Worm (Caenorhabditis elegans): Measurements from ENCODE around the gene K11H12.10.

K11H12.10 gene

DNA sequence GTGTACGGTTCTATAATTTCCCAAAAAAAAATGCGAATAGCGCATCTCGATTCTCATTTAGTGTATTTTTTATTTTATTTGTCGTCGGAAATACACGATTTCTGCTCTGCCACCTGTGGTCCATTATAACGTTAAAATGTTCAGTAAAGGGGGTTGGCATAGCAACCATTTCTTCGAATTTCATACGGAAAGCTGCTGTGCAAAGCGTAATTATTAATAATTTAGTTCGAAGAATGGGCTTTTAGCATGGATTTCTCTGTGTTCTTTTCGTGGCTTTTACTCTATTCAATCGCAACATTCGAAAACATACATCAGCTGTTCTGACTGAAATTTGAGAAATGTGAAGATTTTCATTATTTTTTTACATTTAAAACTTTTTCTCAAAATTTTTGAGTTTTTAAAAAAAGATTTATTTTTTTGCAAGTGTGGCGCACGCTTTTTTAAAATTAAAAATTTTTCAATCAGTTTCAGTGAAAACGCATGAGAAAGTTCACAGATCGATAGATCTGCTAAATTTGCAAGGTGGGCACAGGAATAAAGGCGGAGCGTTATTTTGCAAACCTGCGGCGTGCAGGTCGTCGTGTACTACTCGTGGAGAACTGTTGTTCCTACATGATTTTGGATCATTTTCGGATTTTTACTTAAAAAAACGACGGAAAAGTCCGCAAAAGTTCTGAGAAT lies 17.2 kb upstream of the K11H12.10 start:
- TF ChIP-seq elt-2 (tag; optimal IDR thresholded peaks at IDR 0.05) (peak; percentile 6), ceh-82 (tag; optimal IDR thresholded peaks at IDR 0.05) (no peak), egl-27 (tag; optimal IDR thresholded peaks at IDR 0.05) (no peak), pha-4 (tag; optimal IDR thresholded peaks at IDR 0.05) (peak; percentile 28)

DNA sequence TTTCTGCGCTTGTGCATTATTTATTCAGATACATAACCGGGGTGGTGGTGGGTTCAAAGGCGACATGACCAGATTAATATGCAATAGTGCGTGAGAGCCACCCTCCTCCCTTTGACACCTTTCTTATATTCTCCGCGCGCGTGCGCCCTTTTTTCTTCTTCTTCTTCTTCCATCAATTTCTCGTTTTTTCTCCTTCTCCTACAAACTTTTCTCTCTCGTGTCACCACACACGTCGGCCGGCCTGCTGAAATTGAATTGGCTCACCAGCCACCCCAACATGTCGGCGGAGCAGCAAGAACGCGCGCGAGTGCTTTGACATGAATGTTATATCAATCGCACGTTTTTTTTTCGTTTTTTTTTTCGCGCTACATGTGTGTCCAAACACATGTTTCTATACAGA lies 16.3 kb upstream of the K11H12.10 start:
- TF ChIP-seq elt-3 (tag; optimal IDR thresholded peaks at IDR 0.05) (no peak), nfya-1 (tag; optimal IDR thresholded peaks at IDR 0.05; ENCODE audit: insufficient read depth) (peak; percentile 5), ceh-9 (tag; optimal IDR thresholded peaks at IDR 0.05) (no peak), ceh-28 (tag; optimal IDR thresholded peaks at IDR 0.05) (no peak), ceh-16 (tag; optimal IDR thresholded peaks at IDR 0.05) (no peak), nhr-67 (tag; optimal IDR thresholded peaks at IDR 0.05) (no peak), sea-2 (GFP tag; optimal IDR thresholded peaks at IDR 0.05) (no peak), hmg-11 (tag; optimal IDR thresholded peaks at IDR 0.05) (peak; percentile 64)

DNA sequence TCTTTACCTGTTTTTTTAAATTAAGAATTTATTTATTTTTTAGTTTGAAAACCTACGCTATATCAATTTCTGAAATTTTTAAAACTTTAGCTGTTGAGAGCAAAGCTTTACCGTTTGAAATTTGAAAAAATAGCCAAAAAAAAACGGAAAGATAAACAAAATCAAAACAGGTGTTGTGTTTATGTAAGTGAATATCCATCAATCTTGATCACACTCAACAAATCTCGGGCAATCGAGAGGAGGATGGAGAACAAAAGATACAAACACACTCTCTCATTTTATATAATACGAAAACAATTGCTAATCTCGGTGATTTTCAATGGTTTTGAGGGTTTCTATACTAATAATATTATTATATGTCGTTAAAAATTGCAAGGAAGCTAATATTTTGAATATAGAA lies 14.3 kb upstream of the K11H12.10 start:
- no peak for TF ChIP-seq nhr-237 (tag; optimal IDR thresholded peaks at IDR 0.05)
- no peak for TF ChIP-seq lin-15B (tag; optimal IDR thresholded peaks at IDR 0.05)
- no peak for TF ChIP-seq skn-1 (tag; optimal IDR thresholded peaks at IDR 0.05)
- no peak for TF ChIP-seq elt-2 (tag; optimal IDR thresholded peaks at IDR 0.05)

DNA sequence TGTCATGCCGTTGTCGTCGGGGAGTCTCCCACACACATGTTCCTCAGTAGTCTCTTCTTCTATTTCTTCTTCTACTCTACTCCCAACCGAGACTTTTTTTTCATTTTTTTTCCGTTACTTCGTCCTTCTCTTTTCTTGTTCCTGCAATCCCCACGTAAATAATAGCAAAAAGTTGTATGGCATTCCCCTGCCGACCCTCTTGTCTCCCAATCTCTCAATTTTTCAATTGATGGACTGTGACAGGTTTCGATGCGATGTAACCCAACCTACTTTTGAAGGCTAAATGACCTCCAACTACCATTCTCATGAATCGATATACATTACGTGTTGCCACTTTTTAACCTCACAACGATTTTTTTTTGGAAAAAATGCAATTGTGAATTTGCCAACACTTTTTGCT lies 11.8 kb upstream of the K11H12.10 start:
- TF ChIP-seq lin-39 (tag; optimal IDR thresholded peaks at IDR 0.05) (peak; percentile 30), nhr-237 (tag; optimal IDR thresholded peaks at IDR 0.05) (no peak), jun-1 (tag; optimal IDR thresholded peaks at IDR 0.05) (no peak), R02D3.7 (tag; optimal IDR thresholded peaks at IDR 0.05) (no peak), ceh-28 (tag; optimal IDR thresholded peaks at IDR 0.05) (peak; percentile 23), zag-1 (tag; optimal IDR thresholded peaks at IDR 0.05) (no peak), fos-1 (tag; optimal IDR thresholded peaks at IDR 0.05) (no peak), sea-2 (GFP tag; optimal IDR thresholded peaks at IDR 0.05) (no peak), hmg-11 (tag; optimal IDR thresholded peaks at IDR 0.05) (peak; percentile 49), nhr-11 (tag; optimal IDR thresholded peaks at IDR 0.05) (no peak), elt-1 (tag; optimal IDR thresholded peaks at IDR 0.05) (no peak), nhr-25 (tag; optimal IDR thresholded peaks at IDR 0.05) (peak; percentile 63), nhr-43 (tag; optimal IDR thresholded peaks at IDR 0.05; ENCODE audit: poor library complexity, severe bottlenecking) (no peak), unc-62 (GFP tag; optimal IDR thresholded peaks at IDR 0.05) (peak; percentile 76), nhr-23 (tag; optimal IDR thresholded peaks at IDR 0.05) (no peak), snpc-4 (tag; optimal IDR thresholded peaks at IDR 0.05) (peak; percentile 18), egl-27 (tag; optimal IDR thresholded peaks at IDR 0.05) (peak; percentile 7)

DNA sequence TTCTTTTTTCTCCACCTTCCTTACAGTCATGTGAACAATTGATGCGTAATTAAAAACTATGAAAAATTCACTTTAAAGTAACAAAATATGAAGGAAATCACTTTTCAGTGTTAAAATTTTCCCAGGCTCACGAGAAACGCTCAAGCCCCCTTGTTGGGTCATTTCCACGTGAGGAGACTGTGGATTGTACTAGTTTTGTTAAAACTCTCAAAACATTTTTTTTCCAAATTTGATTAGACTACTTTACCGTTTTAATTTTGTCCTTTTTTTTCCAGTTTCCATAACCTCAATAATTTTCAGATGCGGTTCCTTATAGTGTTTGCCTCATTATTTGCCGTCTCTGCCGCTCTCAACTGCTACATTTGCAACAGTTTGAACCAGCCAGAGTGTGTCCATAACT lies 10.7 kb upstream of the K11H12.10 start, which contains the start of gene K11H12.7:
TSS of gene K11H12.7 (plus strand) at position 301 of the 400 bp plus-strand sequence.
- no peak for TF ChIP-seq daf-12 (tag; optimal IDR thresholded peaks at IDR 0.05)

DNA sequence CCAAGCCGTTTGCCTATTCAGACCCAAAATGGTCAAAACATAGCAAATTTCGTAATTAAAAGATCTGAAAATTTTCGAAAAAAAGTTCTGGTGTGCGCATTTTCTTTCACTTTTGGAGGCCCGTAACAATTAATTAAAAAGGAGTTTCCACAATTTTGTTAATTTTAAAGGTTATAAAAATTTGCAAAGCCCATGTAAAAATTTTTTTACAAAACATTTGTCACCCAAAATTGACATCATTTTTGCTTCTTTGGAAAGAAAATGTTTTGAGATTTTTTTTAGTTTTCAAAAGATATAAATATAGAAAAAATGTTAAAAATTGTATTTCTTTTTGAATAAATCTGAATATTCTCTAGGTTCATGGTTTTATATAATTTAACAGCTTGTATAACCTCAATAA lies 8.9 kb upstream of the K11H12.10 start, which contains the start of gene K11H12.6:
TSS of gene K11H12.6 (plus strand) at position 301 of the 400 bp plus-strand sequence.
- no peak for TF ChIP-seq ZK546.5 (tag; optimal IDR thresholded peaks at IDR 0.05)
- TF ChIP-seq lsy-12 (tag; optimal IDR thresholded peaks at IDR 0.05), result no peak
- TF ChIP-seq ztf-11 (tag; optimal IDR thresholded peaks at IDR 0.05), result no peak
- TF ChIP-seq mml-1 (tag; optimal IDR thresholded peaks at IDR 0.05), result no peak
- no peak for TF ChIP-seq unc-62 (GFP tag; optimal IDR thresholded peaks at IDR 0.05)
- no peak for TF ChIP-seq sea-2 (GFP tag; optimal IDR thresholded peaks at IDR 0.05)
- TF ChIP-seq jun-1 (tag; optimal IDR thresholded peaks at IDR 0.05), result no peak
- TF ChIP-seq egl-5 (tag; optimal IDR thresholded peaks at IDR 0.05), result no peak
